Fruit fly (Drosophila melanogaster) whole organism, embryonic: ENCODE measurements around the gene Schip1.

Source experiments
- B-H2 ChIP-seq: fragments of 200-800 bp; sonication (Bioruptor generic); optimal IDR thresholded peaks from 2 replicates; lab custom pipeline; 2018; ENCODE audit warnings: missing biosample characterization, mild to moderate bottlenecking, missing genetic modification characterization
- CG10267 ChIP-seq: fragments of 200-800 bp; sonication (Bioruptor generic); optimal IDR thresholded peaks from 2 replicates; lab custom pipeline; 2018; ENCODE audit warnings: missing biosample characterization, mild to moderate bottlenecking, missing genetic modification characterization, moderate library complexity
- CG10654 ChIP-seq: fragments of 200-800 bp; sonication (Bioruptor generic); optimal IDR thresholded peaks from 2 replicates; lab custom pipeline; 2016; ENCODE audit warnings: missing biosample characterization, missing genetic modification characterization
- CG10979 ChIP-seq: fragments of 200-800 bp; sonication (Bioruptor generic); optimal IDR thresholded peaks from 2 replicates; lab custom pipeline; 2018; ENCODE audit warnings: missing biosample characterization, mild to moderate bottlenecking, missing genetic modification characterization, moderate library complexity
- CG11456 ChIP-seq: fragments of 200-800 bp; sonication (Bioruptor generic); IDR thresholded peaks from 3 replicates; pipeline ENCODE4 v1.3.6; 2022; ENCODE audit warnings: missing biosample characterization, missing genetic modification characterization
- CG12104 ChIP-seq: fragments of 200-800 bp; sonication (Bioruptor generic); optimal IDR thresholded peaks from 3 replicates; lab custom pipeline; 2016; ENCODE audit warnings: missing biosample characterization, missing genetic modification characterization
- CG12391 ChIP-seq: fragments of 200-800 bp; sonication (Bioruptor generic); optimal IDR thresholded peaks from 3 replicates; lab custom pipeline; 2018; ENCODE audit warnings: missing biosample characterization, mild to moderate bottlenecking, missing genetic modification characterization, moderate library complexity
- CG13424 ChIP-seq: fragments of 200-800 bp; sonication (Bioruptor generic); optimal IDR thresholded peaks from 2 replicates; lab custom pipeline; 2019; ENCODE audit warnings: missing biosample characterization, mild to moderate bottlenecking, missing genetic modification characterization, moderate library complexity
- CG13894 ChIP-seq: fragments of 200-800 bp; sonication (Bioruptor generic); optimal IDR thresholded peaks from 3 replicates; lab custom pipeline; 2018; ENCODE audit warnings: missing biosample characterization, mild to moderate bottlenecking, missing genetic modification characterization, moderate library complexity
- CG15514 ChIP-seq: fragments of 200-800 bp; sonication (Bioruptor generic); optimal IDR thresholded peaks from 3 replicates; lab custom pipeline; 2017; ENCODE audit warnings: missing biosample characterization, missing genetic modification characterization, mild to moderate bottlenecking, moderate library complexity, missing genetic modification reagents
- CG15696 ChIP-seq: fragments of 200-800 bp; sonication (Bioruptor generic); optimal IDR thresholded peaks from 2 replicates; lab custom pipeline; 2019; ENCODE audit warnings: missing biosample characterization, mild to moderate bottlenecking, missing genetic modification characterization, moderate library complexity
- CG17802 ChIP-seq: fragments of 200-800 bp; sonication (Bioruptor generic); optimal IDR thresholded peaks from 2 replicates; lab custom pipeline; 2018; ENCODE audit warnings: missing biosample characterization, mild to moderate bottlenecking, missing genetic modification characterization, moderate library complexity
- CG32532 ChIP-seq: fragments of 200-800 bp; sonication (Bioruptor generic); IDR thresholded peaks from 2 replicates; pipeline ENCODE4 v1.3.6; 2022; ENCODE audit warnings: missing biosample characterization, missing genetic modification characterization
- CG4404 ChIP-seq: fragments of 200-800 bp; sonication (Bioruptor generic); IDR thresholded peaks from 2 replicates; pipeline ENCODE4 v1.3.6; 2022; ENCODE audit warnings: missing biosample characterization, missing genetic modification characterization
- CG6683 ChIP-seq: fragments of 200-800 bp; sonication (Bioruptor generic); optimal IDR thresholded peaks from 2 replicates; lab custom pipeline; 2017; ENCODE audit warnings: missing biosample characterization, mild to moderate bottlenecking, missing genetic modification characterization, missing genetic modification reagents
- CG7372 ChIP-seq: fragments of 200-800 bp; sonication (Bioruptor generic); IDR thresholded peaks from 2 replicates; pipeline ENCODE4 v1.3.6; 2022; ENCODE audit warnings: missing biosample characterization, missing genetic modification characterization
- CG7839 ChIP-seq: fragments of 200-800 bp; sonication (Bioruptor generic); optimal IDR thresholded peaks from 3 replicates; lab custom pipeline; 2018; ENCODE audit warnings: missing biosample characterization, mild to moderate bottlenecking, missing genetic modification characterization, moderate library complexity
- CG8359 ChIP-seq: fragments of 200-800 bp; sonication (Bioruptor generic); optimal IDR thresholded peaks from 2 replicates; lab custom pipeline; 2017; ENCODE audit warnings: missing biosample characterization, mild to moderate bottlenecking, missing genetic modification characterization, borderline replicate concordance
- CG9609 ChIP-seq: fragments of 200-800 bp; sonication (Bioruptor generic); optimal IDR thresholded peaks from 3 replicates; lab custom pipeline; 2016; ENCODE audit warnings: missing biosample characterization, missing genetic modification characterization
- Chrac-16 ChIP-seq: fragments of 200-800 bp; sonication (Bioruptor generic); optimal IDR thresholded peaks from 3 replicates; lab custom pipeline; 2016; ENCODE audit warnings: missing biosample characterization, missing genetic modification characterization
- Dip3 ChIP-seq: fragments of 200-800 bp; sonication (Bioruptor generic); optimal IDR thresholded peaks from 3 replicates; lab custom pipeline; 2016; ENCODE audit warnings: missing biosample characterization, missing genetic modification characterization
- Drgx ChIP-seq: fragments of 200-800 bp; sonication (Bioruptor generic); IDR thresholded peaks from 2 replicates; pipeline ENCODE4 v1.3.6; 2022; ENCODE audit warnings: missing biosample characterization, missing genetic modification characterization
- E2f2 ChIP-seq: fragments of 200-800 bp; sonication (Bioruptor generic); IDR thresholded peaks from 2 replicates; pipeline ENCODE4 v1.3.6; 2022; ENCODE audit warnings: missing biosample characterization, missing genetic modification characterization
- Lim3 ChIP-seq: fragments of 200-800 bp; sonication (Bioruptor generic); IDR thresholded peaks from 2 replicates; pipeline ENCODE4 v1.3.6; 2022; ENCODE audit warnings: missing biosample characterization, missing genetic modification characterization
- MESR4 ChIP-seq: fragments of 200-800 bp; sonication (Bioruptor generic); optimal IDR thresholded peaks from 2 replicates; lab custom pipeline; 2018; ENCODE audit warnings: missing biosample characterization, mild to moderate bottlenecking, missing genetic modification characterization, moderate library complexity
- Mad ChIP-seq: fragments of 200-800 bp; sonication (Bioruptor generic); optimal IDR thresholded peaks from 2 replicates; lab custom pipeline; 2016; ENCODE audit warnings: missing biosample characterization, missing genetic modification characterization
- Nf-YC ChIP-seq: fragments of 200-800 bp; optimal IDR thresholded peaks from 3 replicates; lab custom pipeline; 2019; ENCODE audit warnings: missing biosample characterization, mild to moderate bottlenecking, missing genetic modification characterization, moderate library complexity
- PHDP ChIP-seq: fragments of 200-800 bp; sonication (Bioruptor generic); optimal IDR thresholded peaks from 3 replicates; lab custom pipeline; 2018; ENCODE audit warnings: missing biosample characterization, mild to moderate bottlenecking, missing genetic modification characterization, moderate library complexity
- Spps ChIP-seq: fragments of 200-800 bp; sonication (Bioruptor generic); optimal IDR thresholded peaks from 2 replicates; lab custom pipeline; 2018; ENCODE audit warnings: missing biosample characterization, mild to moderate bottlenecking, missing genetic modification characterization
- az2 ChIP-seq: fragments of 200-800 bp; sonication (Bioruptor generic); optimal IDR thresholded peaks from 3 replicates; lab custom pipeline; 2016; ENCODE audit warnings: missing biosample characterization, missing genetic modification characterization
- bsh ChIP-seq, 2 experiments: fragments of 200-800 bp; sonication (Bioruptor generic); optimal IDR thresholded peaks; 2 replicates each; lab custom pipeline; 2017 to 2018; ENCODE audit warnings: mild to moderate bottlenecking in 2 of 2, missing biosample characterization in 2 of 2, missing genetic modification characterization in 2 of 2, moderate library complexity in 1 of 2
- chn ChIP-seq: fragments of 200-800 bp; sonication (Bioruptor generic); optimal IDR thresholded peaks from 2 replicates; lab custom pipeline; 2016; ENCODE audit warnings: missing biosample characterization, missing genetic modification characterization
- crp ChIP-seq, 2 experiments: fragments of 200-800 bp; sonication (Bioruptor generic); optimal IDR thresholded peaks; 2 replicates in 1 of 2; 3 replicates in 1 of 2; lab custom pipeline; 2017; ENCODE audit warnings: missing biosample characterization in 2 of 2, missing genetic modification characterization in 2 of 2, mild to moderate bottlenecking in 1 of 2, moderate library complexity in 1 of 2
- cwo ChIP-seq: fragments of 200-800 bp; sonication (Bioruptor generic); optimal IDR thresholded peaks from 3 replicates; lab custom pipeline; 2017; ENCODE audit warnings: missing biosample characterization, missing genetic modification characterization, mild to moderate bottlenecking, moderate library complexity, missing genetic modification reagents
- gfzf ChIP-seq: fragments of 200-800 bp; sonication (Bioruptor generic); optimal IDR thresholded peaks from 2 replicates; lab custom pipeline; 2016; ENCODE audit warnings: missing biosample characterization, mild to moderate bottlenecking, missing genetic modification characterization, moderate library complexity
- gt ChIP-seq: fragments of 200-800 bp; sonication (Bioruptor generic); IDR thresholded peaks from 2 replicates; pipeline ENCODE4 v1.3.6; 2022; ENCODE audit warnings: missing biosample characterization, missing genetic modification characterization
- hth ChIP-seq: fragments of >200 bp; optimal IDR thresholded peaks from 2 replicates; lab custom pipeline; 2017; ENCODE audit warnings: inconsistent platforms
- kah ChIP-seq: fragments of 200-800 bp; sonication (Bioruptor generic); optimal IDR thresholded peaks from 2 replicates; lab custom pipeline; 2018; ENCODE audit warnings: missing biosample characterization, mild to moderate bottlenecking, missing genetic modification characterization
- lola ChIP-seq, 3 experiments: fragments of >200 bp in 2 of 3; fragments of 200-800 bp in 1 of 3; sonication (Bioruptor generic) in 1 of 3; optimal IDR thresholded peaks; 2 replicates each; lab custom pipeline; 2017 to 2019; ENCODE audit warnings: missing biosample characterization in 3 of 3, missing genetic modification characterization in 3 of 3, mild to moderate bottlenecking in 1 of 3, moderate library complexity in 1 of 3
- nerfin-2 ChIP-seq: fragments of 200-800 bp; sonication (Bioruptor generic); IDR thresholded peaks from 2 replicates; pipeline ENCODE4 v1.3.6; 2022; ENCODE audit warnings: missing biosample characterization, missing genetic modification characterization; ENCODE audit not compliant: partially characterized antibody
- org-1 ChIP-seq: fragments of 200-800 bp; sonication (Bioruptor generic); optimal IDR thresholded peaks from 2 replicates; lab custom pipeline; 2017; ENCODE audit warnings: missing biosample characterization, missing genetic modification characterization
- pita ChIP-seq: fragments of 200-800 bp; sonication (Bioruptor generic); optimal IDR thresholded peaks from 2 replicates; lab custom pipeline; 2017; ENCODE audit warnings: missing biosample characterization, mild to moderate bottlenecking, missing genetic modification characterization
- psq ChIP-seq: fragments of 200-800 bp; sonication (Bioruptor generic); optimal IDR thresholded peaks from 2 replicates; lab custom pipeline; 2017; ENCODE audit warnings: missing biosample characterization, missing genetic modification characterization
- row ChIP-seq: fragments of 200-800 bp; sonication (Bioruptor generic); IDR thresholded peaks from 3 replicates; pipeline ENCODE4 v1.3.6; 2022; ENCODE audit warnings: missing biosample characterization, missing genetic modification characterization
- sd ChIP-seq: fragments of 200-800 bp; sonication (Bioruptor generic); optimal IDR thresholded peaks from 3 replicates; lab custom pipeline; 2018; ENCODE audit warnings: missing biosample characterization, mild to moderate bottlenecking, missing genetic modification characterization, moderate library complexity
- slbo ChIP-seq: fragments of 200-800 bp; sonication (Bioruptor generic); IDR thresholded peaks from 2 replicates; pipeline ENCODE4 v1.3.6; 2022; ENCODE audit warnings: missing biosample characterization, missing genetic modification characterization
- stwl ChIP-seq: fragments of 200-800 bp; sonication (Bioruptor generic); optimal IDR thresholded peaks from 3 replicates; lab custom pipeline; 2018; ENCODE audit warnings: missing biosample characterization, mild to moderate bottlenecking, missing genetic modification characterization, moderate library complexity
- unpg ChIP-seq: fragments of 200-800 bp; sonication (Bioruptor generic); optimal IDR thresholded peaks from 3 replicates; lab custom pipeline; 2018; ENCODE audit warnings: missing biosample characterization, mild to moderate bottlenecking, missing genetic modification characterization, moderate library complexity
- wdn ChIP-seq: fragments of 200-800 bp; sonication (Bioruptor generic); IDR thresholded peaks from 2 replicates; pipeline ENCODE4 v1.3.6; 2022; ENCODE audit warnings: missing biosample characterization, missing genetic modification characterization
- zen ChIP-seq: fragments of 200-800 bp; sonication (Bioruptor generic); optimal IDR thresholded peaks from 3 replicates; lab custom pipeline; 2018; ENCODE audit warnings: missing biosample characterization, mild to moderate bottlenecking, missing genetic modification characterization, moderate library complexity

The Schip1 gene

DNA sequence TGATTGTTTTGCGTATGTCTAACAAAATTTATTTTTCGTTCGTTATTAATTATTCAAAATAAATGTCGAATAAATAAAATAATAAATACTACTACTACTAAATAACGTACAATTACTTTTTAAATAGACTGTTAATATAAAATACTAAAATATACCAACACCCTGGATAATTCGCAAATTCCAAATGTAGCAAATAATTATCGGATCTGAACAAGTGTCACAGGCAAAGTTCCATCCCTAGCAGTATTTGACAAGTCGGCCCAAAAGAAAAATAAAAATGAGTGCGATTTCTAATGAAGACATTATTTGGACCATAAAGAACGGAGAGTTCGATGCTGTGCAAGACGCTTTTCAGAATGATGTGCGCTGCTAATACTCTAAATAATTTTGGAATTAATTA lies 10.5 kb upstream of the Schip1 start, which contains the start of gene CG31715 (continued):
- TF ChIP-seq CG12104 (no peak), gt (GFP tag; lab: Robert Waterston, UW) (no peak), Drgx (no peak), Spps (tag; lab: Kevin White, UChicago) (no peak), sd (tag; lab: Kevin White, UChicago) (peak; percentile 87), row (GFP tag; lab: Robert Waterston, UW) (peak; percentile 81), Nf-YC (peak; percentile 14), PHDP (tag; lab: Kevin White, UChicago) (peak; percentile 39), CG11456 (GFP tag; lab: Robert Waterston, UW) (no peak), MESR4 (GFP tag; lab: Kevin White, UChicago) (peak; percentile 25), CG10979 (tag; lab: Kevin White, UChicago) (peak; percentile 4), CG10267 (tag; lab: Kevin White, UChicago) (peak; percentile 14), CG7372 (no peak), Chrac-16 (GFP tag; lab: Kevin White, UChicago) (no peak), CG17802 (tag; lab: Kevin White, UChicago) (no peak), CG15696 (tag; lab: Kevin White, UChicago) (no peak), CG7839 (tag; lab: Kevin White, UChicago) (peak; percentile 13), CG8359 (no peak), CG12391 (tag; lab: Kevin White, UChicago) (peak; percentile 54), Lim3 (GFP tag; lab: Robert Waterston, UW) (no peak), zen (no peak), gfzf (GFP tag; lab: Kevin White, UChicago) (peak; percentile 34), az2 (GFP tag; lab: Kevin White, UChicago) (no peak), Mad (GFP tag; lab: Kevin White, UChicago) (no peak), wdn (GFP tag; lab: Robert Waterston, UW) (no peak), crp (GFP tag; optimal IDR thresholded peaks at IDR 0.05; lab: Kevin White, UChicago) (peak in 1 of 2 experiments; percentile 56), hth (no peak), kah (peak; percentile 59), psq (GFP tag; lab: Kevin White, UChicago) (no peak), slbo (GFP tag; lab: Robert Waterston, UW) (peak; percentile 66), unpg (GFP tag; lab: Kevin White, UChicago) (peak; percentile 40), nerfin-2 (GFP tag; lab: Robert Waterston, UW) (no peak), B-H2 (peak; percentile 19), CG6683 (GFP tag; lab: Kevin White, UChicago) (no peak), pita (no peak), CG13894 (tag; lab: Kevin White, UChicago) (peak; percentile 27), CG32532 (GFP tag; lab: Robert Waterston, UW) (peak; percentile 58; the same call in 1 of the 2 replicates), chn (GFP tag; lab: Kevin White, UChicago) (no peak), CG15514 (GFP tag; lab: Kevin White, UChicago) (peak; percentile 37), Dip3 (GFP tag; lab: Kevin White, UChicago) (no peak), CG10654 (GFP tag; lab: Kevin White, UChicago) (no peak), lola (GFP tag; optimal IDR thresholded peaks at IDR 0.05; lab: Kevin White, UChicago) (no peak), org-1 (GFP tag; lab: Kevin White, UChicago) (no peak), cwo (no peak), CG13424 (tag; lab: Kevin White, UChicago) (peak; percentile 30), stwl (tag; lab: Kevin White, UChicago) (peak; percentile 56), CG4404 (GFP tag; lab: Robert Waterston, UW) (no peak), bsh (GFP tag; optimal IDR thresholded peaks at IDR 0.05; lab: Kevin White, UChicago) (peak in 1 of 2 experiments; percentile 7), E2f2 (GFP tag; lab: Robert Waterston, UW) (peak; percentile 37; the same call in 1 of the 2 replicates), CG9609 (GFP tag; lab: Kevin White, UChicago) (no peak)
